Fruit fly (Drosophila melanogaster) whole organism, embryonic: ENCODE data around the gene Moe.

Experiments used
- BEAF-32 ChIP-seq: fragments of 200-800 bp; sonication (Bioruptor generic); optimal IDR thresholded peaks from 3 replicates; lab custom pipeline; 2017; ENCODE audit warnings: missing biosample characterization, missing genetic modification characterization, mild to moderate bottlenecking, moderate library complexity, missing genetic modification reagents
- BtbVII ChIP-seq: fragments of 200-800 bp; sonication (Bioruptor generic); optimal IDR thresholded peaks from 3 replicates; lab custom pipeline; 2017; ENCODE audit warnings: missing biosample characterization, mild to moderate bottlenecking, missing genetic modification characterization
- CG10565 ChIP-seq: fragments of 200-800 bp; sonication (Bioruptor generic); optimal IDR thresholded peaks from 3 replicates; lab custom pipeline; 2016; ENCODE audit warnings: missing biosample characterization, mild to moderate bottlenecking, missing genetic modification characterization
- CG12155 ChIP-seq: fragments of 200-800 bp; sonication (Bioruptor generic); optimal IDR thresholded peaks from 3 replicates; lab custom pipeline; 2016; ENCODE audit warnings: missing biosample characterization, missing genetic modification characterization
- CG13123 ChIP-seq: fragments of 200-800 bp; sonication (Bioruptor generic); optimal IDR thresholded peaks from 2 replicates; lab custom pipeline; 2016; ENCODE audit warnings: missing biosample characterization, missing genetic modification characterization
- CG13424 ChIP-seq: fragments of 200-800 bp; sonication (Bioruptor generic); optimal IDR thresholded peaks from 2 replicates; lab custom pipeline; 2019; ENCODE audit warnings: missing biosample characterization, mild to moderate bottlenecking, missing genetic modification characterization, moderate library complexity
- CG14441 ChIP-seq: fragments of 200-800 bp; sonication (Bioruptor generic); IDR thresholded peaks from 2 replicates; pipeline ENCODE4 v1.3.6; 2022; ENCODE audit warnings: missing biosample characterization, missing genetic modification characterization
- CG14667 ChIP-seq: fragments of 200-800 bp; sonication (Bioruptor generic); IDR thresholded peaks from 2 replicates; pipeline ENCODE4 v1.3.6; 2022; ENCODE audit warnings: missing biosample characterization, missing genetic modification characterization
- CG1602 ChIP-seq: fragments of 200-800 bp; sonication (Bioruptor generic); optimal IDR thresholded peaks from 3 replicates; lab custom pipeline; 2016; ENCODE audit warnings: missing biosample characterization, missing genetic modification characterization
- CG18619 ChIP-seq: fragments of 200-800 bp; sonication (Bioruptor generic); optimal IDR thresholded peaks from 3 replicates; lab custom pipeline; 2017; ENCODE audit warnings: missing biosample characterization, mild to moderate bottlenecking, missing genetic modification characterization
- CG2202 ChIP-seq: fragments of 200-800 bp; sonication (Bioruptor generic); optimal IDR thresholded peaks from 2 replicates; lab custom pipeline; 2018; ENCODE audit warnings: missing biosample characterization, mild to moderate bottlenecking, missing genetic modification characterization
- CG31224 ChIP-seq: fragments of 200-800 bp; sonication (Bioruptor generic); IDR thresholded peaks from 2 replicates; pipeline ENCODE4 v1.3.6; 2022; ENCODE audit warnings: missing biosample characterization, missing genetic modification characterization
- CG32772 ChIP-seq: fragments of 200-800 bp; sonication (Bioruptor generic); IDR thresholded peaks from 2 replicates; pipeline ENCODE4 v1.3.6; 2022; ENCODE audit warnings: missing biosample characterization, missing genetic modification characterization
- CG4360 ChIP-seq: fragments of 200-800 bp; sonication (Bioruptor generic); IDR thresholded peaks from 2 replicates; pipeline ENCODE4 v1.3.6; 2022; ENCODE audit warnings: missing biosample characterization, missing genetic modification characterization
- CG4617 ChIP-seq: fragments of 200-800 bp; sonication (Bioruptor generic); optimal IDR thresholded peaks from 3 replicates; lab custom pipeline; 2016; ENCODE audit warnings: missing biosample characterization, missing genetic modification characterization, borderline replicate concordance
- CG7357 ChIP-seq: fragments of 200-800 bp; sonication (Bioruptor generic); IDR thresholded peaks from 3 replicates; pipeline ENCODE4 v1.3.6; 2022; ENCODE audit warnings: missing biosample characterization, missing genetic modification characterization
- CG7786 ChIP-seq: fragments of 200-800 bp; sonication (Bioruptor generic); optimal IDR thresholded peaks from 2 replicates; lab custom pipeline; 2016; ENCODE audit warnings: missing biosample characterization, missing genetic modification characterization
- CHES-1-like ChIP-seq: fragments of 200-800 bp; sonication (Bioruptor generic); optimal IDR thresholded peaks from 2 replicates; lab custom pipeline; 2016; ENCODE audit warnings: missing biosample characterization, missing genetic modification characterization
- D19B ChIP-seq: fragments of 200-800 bp; sonication (Bioruptor generic); optimal IDR thresholded peaks from 2 replicates; lab custom pipeline; 2017; ENCODE audit warnings: missing biosample characterization, mild to moderate bottlenecking, missing genetic modification characterization
- Deaf1 ChIP-seq: fragments of 200-800 bp; optimal IDR thresholded peaks from 3 replicates; lab custom pipeline; 2019; ENCODE audit warnings: missing biosample characterization, mild to moderate bottlenecking, missing genetic modification characterization, moderate library complexity
- Dll ChIP-seq: fragments of 200-800 bp; sonication (Bioruptor generic); IDR thresholded peaks from 4 replicates; pipeline ENCODE4 v1.3.6; 2022; ENCODE audit warnings: missing biosample characterization, missing genetic modification characterization; ENCODE audit not compliant: partially characterized antibody
- Lpt ChIP-seq: fragments of >200 bp; optimal IDR thresholded peaks from 2 replicates; lab custom pipeline; 2018; ENCODE audit warnings: missing biosample characterization, missing genetic modification characterization
- MBD-R2 ChIP-seq: fragments of 200-800 bp; sonication (Bioruptor generic); IDR thresholded peaks from 2 replicates; pipeline ENCODE4 v1.3.6; 2022; ENCODE audit warnings: missing biosample characterization, missing genetic modification characterization
- Med ChIP-seq: fragments of 200-800 bp; sonication (Bioruptor generic); peaks from one replicate; lab custom pipeline; 2016; ENCODE audit warnings: missing biosample characterization, missing genetic modification characterization, mild to moderate bottlenecking, inconsistent platforms, moderate library complexity
- Nf-YA ChIP-seq: fragments of 200-800 bp; sonication (Bioruptor generic); IDR thresholded peaks from 2 replicates; pipeline ENCODE4 v1.3.6; 2022; ENCODE audit warnings: missing biosample characterization, missing genetic modification characterization
- Nf-YB ChIP-seq: fragments of 200-800 bp; sonication (Bioruptor generic); optimal IDR thresholded peaks from 3 replicates; lab custom pipeline; 2019; ENCODE audit warnings: missing biosample characterization, mild to moderate bottlenecking, missing genetic modification characterization, moderate library complexity
- Rfx ChIP-seq: fragments of 200-800 bp; sonication (Bioruptor generic); IDR thresholded peaks from 2 replicates; pipeline ENCODE4 v1.3.6; 2022; ENCODE audit warnings: missing biosample characterization, missing genetic modification characterization
- Ssrp ChIP-seq: fragments of 200-800 bp; sonication (Bioruptor generic); optimal IDR thresholded peaks from 2 replicates; lab custom pipeline; 2018; ENCODE audit warnings: missing biosample characterization, mild to moderate bottlenecking, missing genetic modification characterization, moderate library complexity
- Xbp1 ChIP-seq: fragments of 200-800 bp; sonication (Bioruptor generic); optimal IDR thresholded peaks from 3 replicates; lab custom pipeline; 2016; ENCODE audit warnings: missing biosample characterization, mild to moderate bottlenecking, missing genetic modification characterization
- ara ChIP-seq: fragments of 200-800 bp; sonication (Bioruptor generic); IDR thresholded peaks from 2 replicates; pipeline ENCODE4 v1.3.6; 2022; ENCODE audit warnings: missing biosample characterization, missing genetic modification characterization
- bigmax ChIP-seq: fragments of 200-800 bp; sonication (Bioruptor generic); optimal IDR thresholded peaks from 2 replicates; lab custom pipeline; 2018; ENCODE audit warnings: missing biosample characterization, mild to moderate bottlenecking, missing genetic modification characterization
- bsh ChIP-seq, 2 experiments: fragments of 200-800 bp; sonication (Bioruptor generic); optimal IDR thresholded peaks; 2 replicates each; lab custom pipeline; 2017 to 2018; ENCODE audit warnings: mild to moderate bottlenecking in 2 of 2, missing biosample characterization in 2 of 2, missing genetic modification characterization in 2 of 2, moderate library complexity in 1 of 2
- chif ChIP-seq, 2 experiments: fragments of 200-800 bp; sonication (Bioruptor generic); optimal IDR thresholded peaks; 3 replicates each; lab custom pipeline; 2016; ENCODE audit warnings: missing biosample characterization in 2 of 2, missing genetic modification characterization in 2 of 2
- chm ChIP-seq: fragments of 200-800 bp; sonication (Bioruptor generic); IDR thresholded peaks from 2 replicates; pipeline ENCODE4 v1.3.6; 2022; ENCODE audit warnings: missing biosample characterization, missing genetic modification characterization
- ci ChIP-seq: fragments of 200-800 bp; sonication (Bioruptor generic); IDR thresholded peaks from 3 replicates; pipeline ENCODE4 v1.3.6; 2022; ENCODE audit warnings: missing biosample characterization, missing genetic modification characterization
- danr ChIP-seq: fragments of 200-800 bp; sonication (Bioruptor generic); IDR thresholded peaks from 2 replicates; pipeline ENCODE4 v1.3.6; 2022; ENCODE audit warnings: missing biosample characterization, missing genetic modification characterization
- ham ChIP-seq: fragments of 200-800 bp; sonication (Bioruptor generic); IDR thresholded peaks from 2 replicates; pipeline ENCODE4 v1.3.6; 2022; ENCODE audit warnings: missing biosample characterization, missing genetic modification characterization
- ind ChIP-seq: fragments of 200-800 bp; sonication (Bioruptor generic); optimal IDR thresholded peaks from 3 replicates; lab custom pipeline; 2016; ENCODE audit warnings: missing biosample characterization, missing genetic modification characterization
- kay ChIP-seq: fragments of 200-800 bp; sonication (Bioruptor generic); optimal IDR thresholded peaks from 2 replicates; lab custom pipeline; 2016; ENCODE audit warnings: missing biosample characterization, missing genetic modification characterization
- lilli ChIP-seq: fragments of 200-800 bp; sonication (Bioruptor generic); optimal IDR thresholded peaks from 3 replicates; lab custom pipeline; 2016; ENCODE audit warnings: missing biosample characterization, missing genetic modification characterization
- mam ChIP-seq: fragments of 200-800 bp; sonication (Bioruptor generic); optimal IDR thresholded peaks from 3 replicates; lab custom pipeline; 2016; ENCODE audit warnings: missing biosample characterization, missing genetic modification characterization
- p53 ChIP-seq: fragments of 200-800 bp; sonication (Bioruptor generic); optimal IDR thresholded peaks from 2 replicates; lab custom pipeline; 2016; ENCODE audit warnings: missing biosample characterization, missing genetic modification characterization
- pita ChIP-seq: fragments of 200-800 bp; sonication (Bioruptor generic); optimal IDR thresholded peaks from 2 replicates; lab custom pipeline; 2017; ENCODE audit warnings: missing biosample characterization, mild to moderate bottlenecking, missing genetic modification characterization
- sisA ChIP-seq: fragments of 200-800 bp; sonication (Bioruptor generic); IDR thresholded peaks from 2 replicates; pipeline ENCODE4 v1.3.6; 2022; ENCODE audit warnings: missing biosample characterization, missing genetic modification characterization
- slbo ChIP-seq: fragments of 200-800 bp; sonication (Bioruptor generic); IDR thresholded peaks from 2 replicates; pipeline ENCODE4 v1.3.6; 2022; ENCODE audit warnings: missing biosample characterization, missing genetic modification characterization
- slp2 ChIP-seq: fragments of 200-800 bp; sonication (Bioruptor generic); optimal IDR thresholded peaks from 2 replicates; lab custom pipeline; 2016; ENCODE audit warnings: missing biosample characterization, missing genetic modification characterization
- sob ChIP-seq: fragments of 200-800 bp; sonication (Bioruptor generic); IDR thresholded peaks from 2 replicates; pipeline ENCODE4 v1.3.6; 2022; ENCODE audit warnings: missing biosample characterization, missing genetic modification characterization
- ssp ChIP-seq: fragments of 200-800 bp; sonication (Bioruptor generic); IDR thresholded peaks from 2 replicates; pipeline ENCODE4 v1.3.6; 2022; ENCODE audit warnings: missing biosample characterization, missing genetic modification characterization
- tup ChIP-seq: fragments of 200-800 bp; sonication (Bioruptor generic); optimal IDR thresholded peaks from 2 replicates; lab custom pipeline; 2016; ENCODE audit warnings: missing biosample characterization, mild to moderate bottlenecking, missing genetic modification characterization, moderate library complexity
- wdn ChIP-seq: fragments of 200-800 bp; sonication (Bioruptor generic); IDR thresholded peaks from 2 replicates; pipeline ENCODE4 v1.3.6; 2022; ENCODE audit warnings: missing biosample characterization, missing genetic modification characterization

Gene Moe

dm6 chrX:8906805-8907546, 8.8 kb upstream of the Moe start, which contains the start of gene rdgA (continued):
- peak; percentile 60 for TF ChIP-seq MBD-R2 (GFP tag; lab: Robert Waterston, UW)
- peak; percentile 80 for TF ChIP-seq Med
- no peak for TF ChIP-seq chif (GFP tag; optimal IDR thresholded peaks at IDR 0.05; lab: Kevin White, UChicago)
- no peak for TF ChIP-seq tup (GFP tag; lab: Kevin White, UChicago)
- no peak for TF ChIP-seq p53 (GFP tag; lab: Kevin White, UChicago)
- no peak for TF ChIP-seq Deaf1 (tag; lab: Kevin White, UChicago)
- no peak; the same call in 1 of the 2 replicates for TF ChIP-seq chm (GFP tag; lab: Robert Waterston, UW)
- no peak for TF ChIP-seq BtbVII (GFP tag; lab: Kevin White, UChicago)
- TF ChIP-seq slbo (GFP tag; lab: Robert Waterston, UW) = peak; percentile 82
- no peak for TF ChIP-seq CG18619 (GFP tag; lab: Kevin White, UChicago)
- TF ChIP-seq BEAF-32 (GFP tag; lab: Kevin White, UChicago) = peak; percentile 68
- TF ChIP-seq CG13424 (tag; lab: Kevin White, UChicago) = peak; percentile 21
- no peak for TF ChIP-seq kay (GFP tag; lab: Kevin White, UChicago)
- 0 out of 2 replicates have a peak, but pooled peaks have one; percentile 45 for TF ChIP-seq CG14667 (GFP tag; lab: Robert Waterston, UW)
- no peak for TF ChIP-seq D19B (GFP tag; lab: Kevin White, UChicago)
- TF ChIP-seq CG4360 (GFP tag; lab: Robert Waterston, UW) = peak; percentile 3; the same call in 1 of the 2 replicates
- no peak; the same call in 1 of the 2 replicates for TF ChIP-seq CG32772 (GFP tag; lab: Robert Waterston, UW)
- no peak for TF ChIP-seq CHES-1-like (GFP tag; lab: Kevin White, UChicago)
- no peak for TF ChIP-seq CG7786 (GFP tag; lab: Kevin White, UChicago)
- TF ChIP-seq pita (GFP tag; lab: Kevin White, UChicago) = no peak
- peak; percentile 21; the same call in 1 of the 2 replicates for TF ChIP-seq ssp (GFP tag; lab: Robert Waterston, UW)
- no peak for TF ChIP-seq Lpt (GFP tag; lab: Kevin White, UChicago)
- TF ChIP-seq bsh (GFP tag; optimal IDR thresholded peaks at IDR 0.05; lab: Kevin White, UChicago) = peak in 1 of 2 experiments; percentile 28
- TF ChIP-seq danr = no peak
- peak; percentile 70; the same call in 2 of the 3 replicates for TF ChIP-seq ci (GFP tag; lab: Robert Waterston, UW)
- peak; percentile 63 for TF ChIP-seq sob (GFP tag; lab: Robert Waterston, UW)
- 0 out of 2 replicates have a peak, but pooled peaks have one; percentile 24 for TF ChIP-seq CG31224 (GFP tag; lab: Robert Waterston, UW)
- TF ChIP-seq Ssrp (tag; lab: Kevin White, UChicago) = no peak
- TF ChIP-seq ara = 0 out of 2 replicates have a peak, but pooled peaks have one; percentile 29
- TF ChIP-seq slp2 (GFP tag; lab: Kevin White, UChicago) = no peak
- no peak for TF ChIP-seq bigmax
- peak; percentile 35 for TF ChIP-seq Dll (GFP tag; lab: Robert Waterston, UW)
- TF ChIP-seq ham (GFP tag; lab: Robert Waterston, UW) = no peak
- peak; percentile 79 for TF ChIP-seq Rfx (GFP tag; lab: Robert Waterston, UW)
- peak; percentile 44 for TF ChIP-seq mam (GFP tag; lab: Kevin White, UChicago)
- TF ChIP-seq Xbp1 (GFP tag; lab: Kevin White, UChicago) = peak; percentile 51
- peak; percentile 92 for TF ChIP-seq Nf-YB (GFP tag; lab: Kevin White, UChicago)
- peak; percentile 17 for TF ChIP-seq CG12155
- peak; percentile 10 for TF ChIP-seq CG1602 (GFP tag; lab: Kevin White, UChicago)
- TF ChIP-seq CG7357 = no peak
- TF ChIP-seq wdn = 0 out of 2 replicates have a peak, but pooled peaks have one; percentile 33
- TF ChIP-seq CG10565 (GFP tag; lab: Kevin White, UChicago) = no peak
- TF ChIP-seq CG4617 (GFP tag; lab: Kevin White, UChicago) = no peak
- TF ChIP-seq sisA = peak; percentile 46
- no peak for TF ChIP-seq CG13123 (GFP tag; lab: Kevin White, UChicago)
- no peak for TF ChIP-seq CG2202 (tag; lab: Kevin White, UChicago)
- peak; percentile 27 for TF ChIP-seq ind (GFP tag; lab: Kevin White, UChicago)
- peak; percentile 36 for TF ChIP-seq lilli
- peak; percentile 59 for TF ChIP-seq CG14441 (GFP tag; lab: Robert Waterston, UW)
- TF ChIP-seq Nf-YA (GFP tag; lab: Robert Waterston, UW) = peak; percentile 41; the same call in 1 of the 2 replicates
